Worm (Caenorhabditis elegans) whole organism, L4 larva: Measurements from ENCODE around the gene R07E3.7.

Experiments
- D1046.2 ChIP-seq: fragments of 200-800 bp; sonication (Bioruptor generic); IDR thresholded peaks from 2 replicates; pipeline ENCODE4 v1.3.6; 2022; ENCODE audit warnings: missing genetic modification characterization, missing compliant biosample characterization
- F10B5.3 ChIP-seq: sonication (generic microtip); optimal IDR thresholded peaks from 2 replicates; lab custom pipeline; 2016; ENCODE audit warnings: mild to moderate bottlenecking, missing genetic modification characterization, missing compliant biosample characterization
- F37D6.2 ChIP-seq: sonication (generic microtip); optimal IDR thresholded peaks from 2 replicates; lab custom pipeline; 2016; ENCODE audit warnings: mild to moderate bottlenecking, missing genetic modification characterization, missing compliant biosample characterization
- T20F7.1 ChIP-seq: fragments of 200-800 bp; sonication (Bioruptor generic); optimal IDR thresholded peaks from 2 replicates; lab custom pipeline; 2018; ENCODE audit warnings: mild to moderate bottlenecking, missing genetic modification characterization, missing compliant biosample characterization
- Y5F2A.4 ChIP-seq: fragments of 200-800 bp; sonication (Bioruptor generic); optimal IDR thresholded peaks from 2 replicates; lab custom pipeline; 2018; ENCODE audit warnings: mild to moderate bottlenecking, missing genetic modification characterization, missing compliant biosample characterization
- Y75B8A.6 ChIP-seq: fragments of 200-800 bp; sonication (Bioruptor generic); IDR thresholded peaks from 2 replicates; pipeline ENCODE4 v1.3.6; 2022; ENCODE audit warnings: missing genetic modification reagents, missing genetic modification characterization, missing compliant biosample characterization
- ZK337.2 ChIP-seq: fragments of 200-800 bp; sonication (Bioruptor generic); IDR thresholded peaks from 2 replicates; pipeline ENCODE4 v1.3.6; 2022; ENCODE audit warnings: missing genetic modification reagents, missing genetic modification characterization, missing compliant biosample characterization
- aha-1 ChIP-seq: fragments of 150-350 bp; peaks from one replicate; lab custom pipeline; 2014; ENCODE audit warnings: missing biosample characterization, missing genetic modification characterization
- aly-2 ChIP-seq: sonication (generic microtip); optimal IDR thresholded peaks from 2 replicates; lab custom pipeline; 2018; ENCODE audit warnings: missing biosample characterization, missing genetic modification characterization
- attf-4 ChIP-seq: sonication (generic microtip); optimal IDR thresholded peaks from 3 replicates; lab custom pipeline; 2017; ENCODE audit warnings: missing biosample characterization, missing genetic modification characterization
- ceh-20 ChIP-seq: fragments of 200-800 bp; sonication (Bioruptor generic); IDR thresholded peaks from 2 replicates; pipeline ENCODE4 v1.3.6; 2022; ENCODE audit warnings: missing genetic modification reagents, missing genetic modification characterization, missing compliant biosample characterization
- cey-2 ChIP-seq: sonication (generic microtip); optimal IDR thresholded peaks from 3 replicates; lab custom pipeline; 2017; ENCODE audit warnings: missing genetic modification characterization, mild to moderate bottlenecking, missing compliant biosample characterization, antibody characterized with exemption, borderline replicate concordance; ENCODE audit not compliant: insufficient read depth
- daf-16 ChIP-seq, 3 experiments: sonication (generic microtip); optimal IDR thresholded peaks; 2 replicates each; lab custom pipeline; 2016 to 2017; ENCODE audit warnings: missing genetic modification characterization in 3 of 3, missing genetic modification reagents in 3 of 3, mild to moderate bottlenecking in 2 of 3, missing compliant biosample characterization in 2 of 3, missing biosample characterization in 1 of 3, moderate library complexity in 1 of 3
- daf-19 ChIP-seq: fragments of 200-800 bp; sonication (Bioruptor generic); conservative IDR thresholded peaks from 2 replicates; pipeline ENCODE4 v1.3.6; 2022; ENCODE audit warnings: missing genetic modification characterization, missing compliant biosample characterization
- dmd-6 ChIP-seq: fragments of 200-800 bp; sonication (Bioruptor generic); IDR thresholded peaks from 2 replicates; pipeline ENCODE4 v1.3.6; 2022; ENCODE audit warnings: missing genetic modification reagents, missing genetic modification characterization, missing compliant biosample characterization
- duxl-1 ChIP-seq: sonication (generic microtip); optimal IDR thresholded peaks from 2 replicates; lab custom pipeline; 2016; ENCODE audit warnings: mild to moderate bottlenecking, missing genetic modification characterization, moderate library complexity, missing compliant biosample characterization; ENCODE audit not compliant: poor library complexity
- dve-1 ChIP-seq: sonication (generic microtip); optimal IDR thresholded peaks from 2 replicates; lab custom pipeline; 2017; ENCODE audit warnings: antibody characterized with exemption, mild to moderate bottlenecking, missing genetic modification characterization, missing compliant biosample characterization; ENCODE audit not compliant: insufficient read depth
- egl-43 ChIP-seq: fragments of 200-800 bp; sonication (Bioruptor generic); IDR thresholded peaks from 2 replicates; pipeline ENCODE4 v1.3.6; 2022; ENCODE audit warnings: missing genetic modification reagents, missing genetic modification characterization, missing compliant biosample characterization
- fkh-10 ChIP-seq: fragments of 150-350 bp; optimal IDR thresholded peaks from 2 replicates; lab custom pipeline; 2014; ENCODE audit warnings: missing biosample characterization, missing genetic modification reagents, missing genetic modification characterization
- gei-8 ChIP-seq: fragments of 200-800 bp; sonication (Bioruptor generic); optimal IDR thresholded peaks from 2 replicates; lab custom pipeline; 2018; ENCODE audit warnings: mild to moderate bottlenecking, missing genetic modification characterization, missing compliant biosample characterization
- hif-1 ChIP-seq, 2 experiments: sonication (generic microtip); optimal IDR thresholded peaks; 2 replicates each; lab custom pipeline; 2016 to 2017; ENCODE audit warnings: missing compliant biosample characterization in 2 of 2, missing genetic modification characterization in 2 of 2, missing genetic modification reagents in 2 of 2, missing genotype in 2 of 2, mild to moderate bottlenecking in 1 of 2
- hlh-11 ChIP-seq: fragments of 200-800 bp; sonication (Bioruptor generic); optimal IDR thresholded peaks from 2 replicates; lab custom pipeline; 2018; ENCODE audit warnings: mild to moderate bottlenecking, missing genetic modification characterization, missing compliant biosample characterization
- hlh-30 ChIP-seq: sonication (generic microtip); optimal IDR thresholded peaks from 2 replicates; lab custom pipeline; 2017; ENCODE audit warnings: antibody characterized with exemption, mild to moderate bottlenecking, missing genetic modification characterization, missing compliant biosample characterization; ENCODE audit not compliant: insufficient read depth
- hmg-1.1 ChIP-seq: fragments of 200-800 bp; sonication (Bioruptor generic); IDR thresholded peaks from 2 replicates; pipeline ENCODE4 v1.3.6; 2022; ENCODE audit warnings: missing genetic modification reagents, missing genetic modification characterization, missing compliant biosample characterization
- jun-1 ChIP-seq: fragments of 150-350 bp; optimal IDR thresholded peaks from 2 replicates; lab custom pipeline; 2014; ENCODE audit warnings: missing biosample characterization, missing genetic modification reagents, missing genetic modification characterization
- lin-38 ChIP-seq: fragments of 200-800 bp; sonication (Bioruptor generic); IDR thresholded peaks from 2 replicates; pipeline ENCODE4 v1.3.6; 2022; ENCODE audit warnings: missing genetic modification reagents, missing genetic modification characterization, missing compliant biosample characterization
- lir-3 ChIP-seq: sonication (generic microtip); optimal IDR thresholded peaks from 2 replicates; lab custom pipeline; 2016; ENCODE audit warnings: mild to moderate bottlenecking, missing genetic modification characterization, missing compliant biosample characterization
- lsy-2 ChIP-seq, 2 experiments: fragments of 150-350 bp in 1 of 2; sonication (generic microtip) in 1 of 2; optimal IDR thresholded peaks; 2 replicates each; lab custom pipeline; 2014 to 2017; ENCODE audit warnings: missing biosample characterization in 2 of 2, missing genetic modification characterization in 2 of 2
- mdl-1 ChIP-seq, 2 experiments: fragments of 150-350 bp in 1 of 2; sonication (generic microtip) in 1 of 2; optimal IDR thresholded peaks; 2 replicates each; lab custom pipeline; 2014 to 2017; ENCODE audit warnings: missing biosample characterization in 2 of 2, missing genetic modification characterization in 2 of 2
- mdt-29 ChIP-seq: fragments of 200-800 bp; sonication (Bioruptor generic); IDR thresholded peaks from 2 replicates; pipeline ENCODE4 v1.3.6; 2022; ENCODE audit warnings: missing genetic modification reagents, missing genetic modification characterization, missing compliant biosample characterization
- mep-1 ChIP-seq: fragments of 150-350 bp; sonication (generic microtip); optimal IDR thresholded peaks from 3 replicates; lab custom pipeline; 2014; ENCODE audit warnings: missing biosample characterization, missing genetic modification characterization
- mes-2 ChIP-seq: sonication (generic microtip); optimal IDR thresholded peaks from 2 replicates; lab custom pipeline; 2016; ENCODE audit warnings: missing genotype, mild to moderate bottlenecking, missing genetic modification characterization, missing compliant biosample characterization; ENCODE audit not compliant: poor library complexity, severe bottlenecking
- mxl-3 ChIP-seq: fragments of 200-800 bp; sonication (Bioruptor generic); optimal IDR thresholded peaks from 2 replicates; lab custom pipeline; 2018; ENCODE audit warnings: mild to moderate bottlenecking, missing genetic modification characterization, missing compliant biosample characterization
- nhr-11 ChIP-seq: fragments of 150-350 bp; optimal IDR thresholded peaks from 2 replicates; lab custom pipeline; 2014; ENCODE audit warnings: missing biosample characterization, missing genetic modification characterization
- nhr-237 ChIP-seq: sonication (generic microtip); optimal IDR thresholded peaks from 2 replicates; lab custom pipeline; 2017; ENCODE audit warnings: missing biosample characterization, missing genetic modification characterization
- nhr-28 ChIP-seq: fragments of 150-350 bp; optimal IDR thresholded peaks from 2 replicates; lab custom pipeline; 2014; ENCODE audit warnings: missing biosample characterization, missing genetic modification characterization
- nhr-41 ChIP-seq: fragments of 200-800 bp; sonication (Bioruptor generic); IDR thresholded peaks from 2 replicates; pipeline ENCODE4 v1.3.6; 2022; ENCODE audit warnings: missing genetic modification reagents, missing genetic modification characterization, missing compliant biosample characterization
- nhr-48 ChIP-seq: sonication (generic microtip); optimal IDR thresholded peaks from 2 replicates; lab custom pipeline; 2016; ENCODE audit warnings: mild to moderate bottlenecking, missing genetic modification characterization, missing compliant biosample characterization
- nhr-76 ChIP-seq: fragments of 150-350 bp; optimal IDR thresholded peaks from 2 replicates; lab custom pipeline; 2014; ENCODE audit warnings: missing biosample characterization, missing genetic modification characterization
- php-3 ChIP-seq: fragments of 200-800 bp; sonication (Bioruptor generic); IDR thresholded peaks from 2 replicates; pipeline ENCODE4 v1.3.6; 2022; ENCODE audit warnings: missing genetic modification reagents, missing genetic modification characterization, missing compliant biosample characterization
- pqm-1 ChIP-seq: sonication (generic microtip); optimal IDR thresholded peaks from 2 replicates; lab custom pipeline; 2017; ENCODE audit warnings: missing biosample characterization, missing genetic modification characterization
- saeg-2 ChIP-seq: fragments of 200-800 bp; sonication (Bioruptor generic); IDR thresholded peaks from 2 replicates; pipeline ENCODE4 v1.3.6; 2022; ENCODE audit warnings: missing genetic modification reagents, missing genetic modification characterization, missing compliant biosample characterization
- set-16 ChIP-seq: fragments of 200-800 bp; sonication (Bioruptor generic); IDR thresholded peaks from 2 replicates; pipeline ENCODE4 v1.3.6; 2022; ENCODE audit warnings: missing genetic modification reagents, missing genetic modification characterization, missing compliant biosample characterization
- zfp-2 ChIP-seq: sonication (generic microtip); optimal IDR thresholded peaks from 2 replicates; lab custom pipeline; 2016; ENCODE audit warnings: mild to moderate bottlenecking, missing genetic modification characterization, missing compliant biosample characterization
- zfp-3 ChIP-seq: fragments of 200-800 bp; sonication (Bioruptor generic); conservative IDR thresholded peaks from 2 replicates; pipeline ENCODE4 v1.3.6; 2022; ENCODE audit warnings: missing genetic modification reagents, missing genetic modification characterization, missing compliant biosample characterization
- ztf-11 ChIP-seq: fragments of 150-350 bp; optimal IDR thresholded peaks from 2 replicates; lab custom pipeline; 2014; ENCODE audit warnings: missing biosample characterization, missing genetic modification characterization

Gene R07E3.7

ce11 chrX:10395177-10395576 lies 39.6 kb upstream of the R07E3.7 start:
- no peak for TF ChIP-seq mep-1 (tag; lab: Kevin White, UChicago)
- TF ChIP-seq lin-38: no peak
- peak; percentile 34 for TF ChIP-seq dve-1 (tag; lab: Kevin White, UChicago)
- TF ChIP-seq pqm-1 (tag; lab: Kevin White, UChicago): peak; percentile 59
- TF ChIP-seq egl-43: no peak
- TF ChIP-seq daf-19 (GFP tag; lab: Robert Waterston, UW): no peak
- TF ChIP-seq saeg-2 (GFP tag; lab: Robert Waterston, UW): no peak
- TF ChIP-seq duxl-1: no peak
- TF ChIP-seq daf-16 (GFP tag; optimal IDR thresholded peaks at IDR 0.05; lab: Kevin White, UChicago): no peak
- TF ChIP-seq daf-16 (tag; optimal IDR thresholded peaks at IDR 0.05; lab: Kevin White, UChicago): peak; percentile 3
- TF ChIP-seq cey-2: no peak
- TF ChIP-seq aly-2: no peak
- TF ChIP-seq mdl-1 (tag; optimal IDR thresholded peaks at IDR 0.05; lab: Kevin White, UChicago): no peak
- TF ChIP-seq mxl-3: no peak
- TF ChIP-seq T20F7.1 (GFP tag; lab: Kevin White, UChicago): no peak
- TF ChIP-seq lsy-2 (tag; optimal IDR thresholded peaks at IDR 0.05; lab: Kevin White, UChicago): no peak
- TF ChIP-seq mes-2 (tag; lab: Kevin White, UChicago): no peak
- TF ChIP-seq hif-1 (tag; optimal IDR thresholded peaks at IDR 0.05; lab: Kevin White, UChicago): no peak
- no peak for TF ChIP-seq lir-3 (tag; lab: Kevin White, UChicago)
- TF ChIP-seq ceh-20 (GFP tag; lab: Robert Waterston, UW): no peak
- TF ChIP-seq php-3 (GFP tag; lab: Robert Waterston, UW): no peak
- no peak for TF ChIP-seq nhr-237 (tag; lab: Kevin White, UChicago)
- no peak for TF ChIP-seq D1046.2 (GFP tag; lab: Robert Waterston, UW)
- TF ChIP-seq nhr-76 (tag; lab: Kevin White, UChicago): no peak
- TF ChIP-seq mdt-29 (GFP tag; lab: Robert Waterston, UW): no peak
- no peak for TF ChIP-seq Y75B8A.6 (GFP tag; lab: Robert Waterston, UW)
- no peak for TF ChIP-seq zfp-3 (GFP tag; lab: Robert Waterston, UW)
- no peak for TF ChIP-seq attf-4 (tag; lab: Kevin White, UChicago)
- peak; percentile 52 for TF ChIP-seq aha-1
- TF ChIP-seq jun-1: no peak
- no peak for TF ChIP-seq fkh-10 (GFP tag; lab: Kevin White, UChicago)
- TF ChIP-seq, all 104 proteins: peak for 4

ce11 chrX:10394238-10394637 lies 38.7 kb upstream of the R07E3.7 start:
- no peak for TF ChIP-seq fkh-10 (GFP tag; lab: Kevin White, UChicago)
- peak; percentile 65 for TF ChIP-seq nhr-11 (tag; lab: Kevin White, UChicago)
- TF ChIP-seq zfp-3 (GFP tag; lab: Robert Waterston, UW): no peak
- TF ChIP-seq zfp-2 (tag; lab: Kevin White, UChicago): no peak
- no peak for TF ChIP-seq ztf-11
- no peak for TF ChIP-seq set-16 (GFP tag; lab: Robert Waterston, UW)
- 0 out of 2 replicates have a peak, but pooled peaks have one; percentile 40 for TF ChIP-seq hmg-1.1 (GFP tag; lab: Robert Waterston, UW)
- peak; percentile 41 for TF ChIP-seq nhr-28 (tag; lab: Kevin White, UChicago)
- peak; percentile 72 for TF ChIP-seq hlh-11 (tag; lab: Kevin White, UChicago)
- no peak for TF ChIP-seq Y5F2A.4 (GFP tag; lab: Kevin White, UChicago)
- TF ChIP-seq nhr-41 (GFP tag; lab: Robert Waterston, UW): peak; percentile 12; the same call in 1 of the 2 replicates
- no peak for TF ChIP-seq ZK337.2 (GFP tag; lab: Robert Waterston, UW)
- TF ChIP-seq gei-8 (GFP tag; lab: Kevin White, UChicago): no peak
- TF ChIP-seq daf-16 (GFP tag; optimal IDR thresholded peaks at IDR 0.05; lab: Kevin White, UChicago): peak in 1 of 2 experiments; percentile 93
- TF ChIP-seq daf-16 (tag; optimal IDR thresholded peaks at IDR 0.05; lab: Kevin White, UChicago): peak; percentile 4
- TF ChIP-seq lin-38: no peak
- peak; percentile 12 for TF ChIP-seq hlh-30 (tag; lab: Kevin White, UChicago)
- peak; percentile 48 for TF ChIP-seq dmd-6 (GFP tag; lab: Robert Waterston, UW)
- no peak for TF ChIP-seq F37D6.2 (tag; lab: Kevin White, UChicago)
- peak in 1 of 2 experiments; percentile 3 for TF ChIP-seq lsy-2 (tag; optimal IDR thresholded peaks at IDR 0.05; lab: Kevin White, UChicago)
- TF ChIP-seq nhr-48 (tag; lab: Kevin White, UChicago): peak; percentile 20
- no peak for TF ChIP-seq mxl-3
- no peak for TF ChIP-seq F10B5.3 (tag; lab: Kevin White, UChicago)
- TF ChIP-seq, all 104 proteins: peak for 10
